Worm (Caenorhabditis elegans) whole organism, young adult: ENCODE results near the gene F23F1.5.

Experiments
- B0019.2 ChIP-seq: fragments of 200-800 bp; sonication (Bioruptor generic); conservative IDR thresholded peaks from 2 replicates; pipeline ENCODE4 v1.3.6; 2022; ENCODE audit warnings: missing genetic modification reagents, missing genetic modification characterization, missing compliant biosample characterization
- B0035.1 ChIP-seq: sonication (generic microtip); optimal IDR thresholded peaks from 2 replicates; lab custom pipeline; 2016; ENCODE audit warnings: missing genetic modification characterization, mild to moderate bottlenecking, missing compliant biosample characterization, missing genotype, missing genetic modification reagents
- C06A6.2 ChIP-seq: fragments of 200-800 bp; sonication (Bioruptor generic); conservative IDR thresholded peaks from 2 replicates; pipeline ENCODE4 v1.3.6; 2022; ENCODE audit warnings: missing genetic modification characterization, missing compliant biosample characterization
- F22D6.2 ChIP-seq: sonication (generic microtip); optimal IDR thresholded peaks from 2 replicates; lab custom pipeline; 2016; ENCODE audit warnings: mild to moderate bottlenecking, missing genetic modification characterization, missing compliant biosample characterization
- F37B4.10 ChIP-seq: fragments of 200-800 bp; sonication (Bioruptor generic); IDR thresholded peaks from 2 replicates; pipeline ENCODE4 v1.3.6; 2022; ENCODE audit warnings: missing genetic modification characterization, missing compliant biosample characterization
- F52B5.7 ChIP-seq: sonication (generic microtip); optimal IDR thresholded peaks from 2 replicates; lab custom pipeline; 2016; ENCODE audit warnings: mild to moderate bottlenecking, missing genetic modification characterization, missing compliant biosample characterization
- F57A8.1 ChIP-seq: fragments of 200-800 bp; sonication (Bioruptor generic); optimal IDR thresholded peaks from 2 replicates; lab custom pipeline; 2018; ENCODE audit warnings: mild to moderate bottlenecking, missing genetic modification characterization, moderate library complexity, missing compliant biosample characterization
- K12H6.12 ChIP-seq: fragments of 200-800 bp; sonication (Bioruptor generic); optimal IDR thresholded peaks from 2 replicates; lab custom pipeline; 2018; ENCODE audit warnings: mild to moderate bottlenecking, missing genetic modification characterization, missing compliant biosample characterization
- Y53F4B.3 ChIP-seq: fragments of 200-800 bp; sonication (Bioruptor generic); IDR thresholded peaks from 2 replicates; pipeline ENCODE4 v1.3.6; 2022; ENCODE audit warnings: missing genetic modification reagents, missing genetic modification characterization, missing compliant biosample characterization
- Y56A3A.18 ChIP-seq: fragments of 200-800 bp; sonication (Bioruptor generic); IDR thresholded peaks from 2 replicates; pipeline ENCODE4 v1.3.6; 2022; ENCODE audit warnings: missing genetic modification reagents, missing genetic modification characterization, missing compliant biosample characterization
- ZK185.1 ChIP-seq: sonication (generic microtip); optimal IDR thresholded peaks from 2 replicates; lab custom pipeline; 2016; ENCODE audit warnings: mild to moderate bottlenecking, missing genetic modification characterization, missing compliant biosample characterization; ENCODE audit not compliant: poor library complexity, severe bottlenecking
- aptf-2 ChIP-seq: fragments of 200-800 bp; sonication (Bioruptor generic); conservative IDR thresholded peaks from 2 replicates; pipeline ENCODE4 v1.3.6; 2022; ENCODE audit warnings: missing genetic modification reagents, missing genetic modification characterization, missing compliant biosample characterization
- athp-1 ChIP-seq: sonication (generic microtip); optimal IDR thresholded peaks from 2 replicates; lab custom pipeline; 2017; ENCODE audit warnings: mild to moderate bottlenecking, missing genetic modification characterization, missing compliant biosample characterization
- cebp-1 ChIP-seq, 2 experiments: fragments of 200-800 bp in 1 of 2; sonication (Bioruptor generic) in 1 of 2; sonication (generic microtip) in 1 of 2; IDR thresholded peaks in 1 of 2; optimal IDR thresholded peaks in 1 of 2; 2 replicates each; pipeline versions ENCODE4 v1.3.6 to Lab custom; 2017 to 2022; ENCODE audit warnings: missing compliant biosample characterization in 2 of 2, missing genetic modification characterization in 2 of 2, mild to moderate bottlenecking in 1 of 2, missing genetic modification reagents in 1 of 2, moderate library complexity in 1 of 2
- ceh-40 ChIP-seq: fragments of 200-800 bp; sonication (Bioruptor generic); IDR thresholded peaks from 2 replicates; pipeline ENCODE4 v1.3.6; 2022; ENCODE audit warnings: missing genetic modification characterization, missing compliant biosample characterization
- chd-7 ChIP-seq: sonication (generic microtip); optimal IDR thresholded peaks from 2 replicates; lab custom pipeline; 2016; ENCODE audit warnings: mild to moderate bottlenecking, missing genetic modification characterization, moderate library complexity, missing compliant biosample characterization
- dpff-1 ChIP-seq: sonication (generic microtip); optimal IDR thresholded peaks from 2 replicates; lab custom pipeline; 2017; ENCODE audit warnings: mild to moderate bottlenecking, missing genetic modification characterization, missing compliant biosample characterization
- egl-18 ChIP-seq: fragments of 200-800 bp; sonication (Bioruptor generic); IDR thresholded peaks from 2 replicates; pipeline ENCODE4 v1.3.6; 2022; ENCODE audit warnings: missing genetic modification reagents, missing genetic modification characterization, missing compliant biosample characterization
- ekl-4 ChIP-seq: fragments of 200-800 bp; sonication (Bioruptor generic); IDR thresholded peaks from 2 replicates; pipeline ENCODE4 v1.3.6; 2022; ENCODE audit warnings: missing genetic modification reagents, missing genetic modification characterization, missing compliant biosample characterization
- hmg-20 ChIP-seq: fragments of 200-800 bp; sonication (Bioruptor generic); IDR thresholded peaks from 2 replicates; pipeline ENCODE4 v1.3.6; 2022; ENCODE audit warnings: missing genetic modification reagents, missing genetic modification characterization, missing compliant biosample characterization
- let-526 ChIP-seq: fragments of 200-800 bp; sonication (Bioruptor generic); IDR thresholded peaks from 2 replicates; pipeline ENCODE4 v1.3.6; 2022; ENCODE audit warnings: missing genetic modification reagents, missing genetic modification characterization, missing compliant biosample characterization
- lin-35 ChIP-seq, 3 experiments: fragments of 150-350 bp in 2 of 3; sonication (generic microtip) in 1 of 3; optimal IDR thresholded peaks; 2 replicates each; lab custom pipeline; 2014 to 2018; ENCODE audit warnings: missing biosample characterization in 3 of 3, missing genetic modification characterization in 3 of 3, missing genetic modification reagents in 3 of 3
- lin-40 ChIP-seq: sonication (generic microtip); optimal IDR thresholded peaks from 2 replicates; lab custom pipeline; 2016; ENCODE audit warnings: missing genetic modification characterization, mild to moderate bottlenecking, missing compliant biosample characterization, missing genotype, missing genetic modification reagents
- lin-54 ChIP-seq: fragments of 200-800 bp; sonication (Bioruptor generic); optimal IDR thresholded peaks from 2 replicates; lab custom pipeline; 2018; ENCODE audit warnings: mild to moderate bottlenecking, missing genetic modification characterization, missing compliant biosample characterization
- lsl-1 ChIP-seq: fragments of 200-800 bp; sonication (Bioruptor generic); optimal IDR thresholded peaks from 2 replicates; lab custom pipeline; 2018; ENCODE audit warnings: mild to moderate bottlenecking, missing genetic modification characterization, moderate library complexity, missing compliant biosample characterization
- madf-10 ChIP-seq: sonication (generic microtip); optimal IDR thresholded peaks from 2 replicates; lab custom pipeline; 2016; ENCODE audit warnings: mild to moderate bottlenecking, missing genetic modification characterization, missing compliant biosample characterization
- madf-6 ChIP-seq: fragments of 200-800 bp; sonication (Bioruptor generic); IDR thresholded peaks from 2 replicates; pipeline ENCODE4 v1.3.6; 2022; ENCODE audit warnings: missing genetic modification reagents, missing genetic modification characterization, missing compliant biosample characterization
- madf-8 ChIP-seq: fragments of 200-800 bp; sonication (Bioruptor generic); conservative IDR thresholded peaks from 2 replicates; pipeline ENCODE4 v1.3.6; 2022; ENCODE audit warnings: missing genetic modification reagents, missing genetic modification characterization, missing compliant biosample characterization
- mel-28 ChIP-seq: sonication (generic microtip); optimal IDR thresholded peaks from 2 replicates; lab custom pipeline; 2016; ENCODE audit warnings: borderline replicate concordance, mild to moderate bottlenecking, missing genetic modification characterization, missing compliant biosample characterization
- nfya-1 ChIP-seq: sonication (generic microtip); optimal IDR thresholded peaks from 2 replicates; lab custom pipeline; 2017; ENCODE audit warnings: antibody characterized with exemption, missing compliant biosample characterization, missing genetic modification characterization, borderline replicate concordance; ENCODE audit not compliant: insufficient read depth
- nfyb-1 ChIP-seq: fragments of 200-800 bp; sonication (Bioruptor generic); IDR thresholded peaks from 2 replicates; pipeline ENCODE4 v1.3.6; 2022; ENCODE audit warnings: missing genetic modification reagents, missing genetic modification characterization, missing compliant biosample characterization
- nhr-120 ChIP-seq: fragments of 200-800 bp; sonication (Bioruptor generic); IDR thresholded peaks from 2 replicates; pipeline ENCODE4 v1.3.6; 2022; ENCODE audit warnings: missing genetic modification characterization, missing compliant biosample characterization
- nhr-80 ChIP-seq: sonication (generic microtip); optimal IDR thresholded peaks from 2 replicates; lab custom pipeline; 2016; ENCODE audit warnings: missing genetic modification characterization, missing compliant biosample characterization
- rec-8 ChIP-seq, 2 experiments: sonication (generic microtip); optimal IDR thresholded peaks; 2 replicates each; lab custom pipeline; 2016; ENCODE audit warnings: mild to moderate bottlenecking in 2 of 2, missing genetic modification characterization in 2 of 2, missing genetic modification reagents in 2 of 2, missing genotype in 2 of 2, missing biosample characterization in 1 of 2, missing compliant biosample characterization in 1 of 2, moderate library complexity in 1 of 2
- repo-1 ChIP-seq: sonication (generic microtip); optimal IDR thresholded peaks from 2 replicates; lab custom pipeline; 2017; ENCODE audit warnings: mild to moderate bottlenecking, missing genetic modification characterization, missing compliant biosample characterization
- sea-2 ChIP-seq: fragments of 200-800 bp; sonication (Bioruptor generic); IDR thresholded peaks from 2 replicates; pipeline ENCODE4 v1.3.6; 2022; ENCODE audit warnings: missing genetic modification characterization, missing compliant biosample characterization
- snpc-1.1 ChIP-seq: sonication (generic microtip); optimal IDR thresholded peaks from 2 replicates; lab custom pipeline; 2017; ENCODE audit warnings: missing genetic modification characterization, mild to moderate bottlenecking, missing compliant biosample characterization, antibody characterized with exemption, moderate library complexity, missing genotype, missing genetic modification reagents; ENCODE audit not compliant: insufficient read depth
- snpc-1.3 ChIP-seq: sonication (generic microtip); optimal IDR thresholded peaks from 2 replicates; lab custom pipeline; 2017; ENCODE audit warnings: missing genetic modification characterization, mild to moderate bottlenecking, missing compliant biosample characterization, antibody characterized with exemption, moderate library complexity, missing genotype, missing genetic modification reagents; ENCODE audit not compliant: insufficient read depth
- somi-1 ChIP-seq: fragments of 200-800 bp; sonication (Bioruptor generic); optimal IDR thresholded peaks from 2 replicates; lab custom pipeline; 2018; ENCODE audit warnings: mild to moderate bottlenecking, missing genetic modification characterization, missing compliant biosample characterization
- sptf-2 ChIP-seq: fragments of 200-800 bp; sonication (Bioruptor generic); optimal IDR thresholded peaks from 2 replicates; lab custom pipeline; 2018; ENCODE audit warnings: mild to moderate bottlenecking, missing genetic modification characterization, missing compliant biosample characterization
- tlf-1 ChIP-seq: fragments of 200-800 bp; sonication (Bioruptor generic); optimal IDR thresholded peaks from 2 replicates; lab custom pipeline; 2018; ENCODE audit warnings: mild to moderate bottlenecking, missing genetic modification characterization, missing compliant biosample characterization
- unc-130 ChIP-seq: sonication (generic microtip); optimal IDR thresholded peaks from 2 replicates; lab custom pipeline; 2016; ENCODE audit warnings: missing genetic modification reagents, missing genetic modification characterization, missing compliant biosample characterization
- unc-62 ChIP-seq: fragments of 150-350 bp; optimal IDR thresholded peaks from 2 replicates; lab custom pipeline; 2014; ENCODE audit warnings: missing biosample characterization, missing genetic modification reagents, missing genetic modification characterization
- zfh-2 ChIP-seq: fragments of 200-800 bp; sonication (Bioruptor generic); conservative IDR thresholded peaks from 2 replicates; pipeline ENCODE4 v1.3.6; 2022; ENCODE audit warnings: missing genetic modification reagents, missing genetic modification characterization, missing compliant biosample characterization
- ztf-18 ChIP-seq: sonication (generic microtip); optimal IDR thresholded peaks from 2 replicates; lab custom pipeline; 2016; ENCODE audit warnings: missing genotype, mild to moderate bottlenecking, missing genetic modification characterization, missing compliant biosample characterization
- ztf-26 ChIP-seq: sonication (generic microtip); optimal IDR thresholded peaks from 2 replicates; lab custom pipeline; 2017; ENCODE audit warnings: missing genetic modification characterization, missing compliant biosample characterization
- ztf-6 ChIP-seq: fragments of 200-800 bp; sonication (Bioruptor generic); IDR thresholded peaks from 2 replicates; pipeline ENCODE4 v1.3.6; 2022; ENCODE audit warnings: missing genetic modification reagents, missing genetic modification characterization, missing compliant biosample characterization

F23F1.5 gene

DNA sequence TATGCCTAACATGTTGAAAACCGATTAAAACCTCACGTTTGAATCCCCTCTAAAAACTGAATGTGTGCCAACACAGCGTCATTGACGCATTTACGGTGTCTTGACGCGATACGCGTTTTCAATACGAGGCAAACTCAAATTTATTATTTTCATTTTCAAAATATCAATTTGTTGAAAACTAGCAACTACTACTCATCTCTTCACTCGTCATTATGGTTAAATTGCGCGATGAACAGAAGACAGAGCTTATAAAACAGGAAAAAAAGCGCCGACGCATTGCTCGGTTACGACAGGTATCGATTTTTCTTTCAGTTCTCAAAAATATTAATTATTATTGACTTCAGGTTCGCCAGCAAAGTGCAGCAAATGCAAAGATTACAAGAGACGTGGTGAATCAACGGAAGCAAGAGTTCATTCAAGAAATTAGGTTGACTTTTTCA, 6.8 kb downstream of the F23F1.5 start, which contains the start of gene enee-1 (continued):
- TF ChIP-seq K12H6.12 (tag; lab: Kevin White, UChicago) (peak; percentile 39), B0019.2 (GFP tag; lab: Robert Waterston, UW) (no peak), egl-18 (GFP tag; lab: Robert Waterston, UW) (no peak), madf-6 (peak; percentile 11; the same call in 1 of the 2 replicates), B0035.1 (tag; lab: Kevin White, UChicago) (no peak), madf-8 (GFP tag; lab: Robert Waterston, UW) (no peak), aptf-2 (GFP tag; lab: Robert Waterston, UW) (no peak), ztf-6 (GFP tag; lab: Robert Waterston, UW) (no peak), F37B4.10 (no peak), hmg-20 (0 out of 2 replicates have a peak, but pooled peaks have one; percentile 36), lin-54 (peak; percentile 90), somi-1 (GFP tag; lab: Kevin White, UChicago) (no peak), tlf-1 (GFP tag; lab: Kevin White, UChicago) (peak; percentile 36), Y53F4B.3 (no peak), lin-40 (tag; lab: Kevin White, UChicago) (peak; percentile 82), mel-28 (tag; lab: Kevin White, UChicago) (no peak), nfya-1 (tag; lab: Kevin White, UChicago) (no peak), Y56A3A.18 (GFP tag; lab: Robert Waterston, UW) (0 out of 2 replicates have a peak, but pooled peaks have one; percentile 23), let-526 (no peak), C06A6.2 (GFP tag; lab: Robert Waterston, UW) (peak; percentile 56), nhr-80 (tag; lab: Kevin White, UChicago) (no peak), lsl-1 (GFP tag; lab: Kevin White, UChicago) (no peak), repo-1 (tag; lab: Kevin White, UChicago) (peak; percentile 53), F52B5.7 (tag; lab: Kevin White, UChicago) (no peak), ztf-26 (tag; lab: Kevin White, UChicago) (peak; percentile 56), unc-130 (GFP tag; lab: Kevin White, UChicago) (no peak), athp-1 (tag; lab: Kevin White, UChicago) (no peak), snpc-1.1 (tag; lab: Kevin White, UChicago) (no peak), cebp-1 (GFP tag; IDR thresholded peaks at IDR 0.05; lab: Robert Waterston, UW) (no peak), cebp-1 (tag; optimal IDR thresholded peaks at IDR 0.05; lab: Kevin White, UChicago) (peak; percentile 60), F57A8.1 (GFP tag; lab: Kevin White, UChicago) (no peak), nfyb-1 (peak; percentile 56; the same call in 1 of the 2 replicates), sptf-2 (GFP tag; lab: Kevin White, UChicago) (no peak), lin-35 (GFP tag; optimal IDR thresholded peaks at IDR 0.05; lab: Kevin White, UChicago) (peak; percentile 1 to 83 (median 58)), rec-8 (tag; optimal IDR thresholded peaks at IDR 0.05; lab: Kevin White, UChicago) (no peak), sea-2 (GFP tag; lab: Robert Waterston, UW) (no peak), ceh-40 (GFP tag; lab: Robert Waterston, UW) (no peak), ztf-18 (peak; percentile 94), F22D6.2 (no peak), ekl-4 (GFP tag; lab: Robert Waterston, UW) (0 out of 2 replicates have a peak, but pooled peaks have one; percentile 51), zfh-2 (no peak), dpff-1 (no peak), ZK185.1 (peak; percentile 2), madf-10 (tag; lab: Kevin White, UChicago) (peak; percentile 19), chd-7 (tag; lab: Kevin White, UChicago) (no peak), snpc-1.3 (tag; lab: Kevin White, UChicago) (no peak), unc-62 (no peak), nhr-120 (no peak)
